Fruit fly (Drosophila melanogaster) Kc167 (cell line): ENCODE measurements around the gene bard.

Experiments
- Myc ChIP-seq: fragments of >200 bp; optimal IDR thresholded peaks from 2 replicates; lab custom pipeline; 2017; ENCODE audit warnings: missing external identifiers
- Sin3A ChIP-seq: fragments of >200 bp; optimal IDR thresholded peaks from 2 replicates; lab custom pipeline; 2018; ENCODE audit warnings: missing external identifiers
- h ChIP-seq: fragments of >200 bp; optimal IDR thresholded peaks from 3 replicates; lab custom pipeline; 2018; ENCODE audit warnings: missing external identifiers
- psq ChIP-seq: fragments of >200 bp; optimal IDR thresholded peaks from 2 replicates; lab custom pipeline; 2017; ENCODE audit warnings: missing external identifiers

DNA sequence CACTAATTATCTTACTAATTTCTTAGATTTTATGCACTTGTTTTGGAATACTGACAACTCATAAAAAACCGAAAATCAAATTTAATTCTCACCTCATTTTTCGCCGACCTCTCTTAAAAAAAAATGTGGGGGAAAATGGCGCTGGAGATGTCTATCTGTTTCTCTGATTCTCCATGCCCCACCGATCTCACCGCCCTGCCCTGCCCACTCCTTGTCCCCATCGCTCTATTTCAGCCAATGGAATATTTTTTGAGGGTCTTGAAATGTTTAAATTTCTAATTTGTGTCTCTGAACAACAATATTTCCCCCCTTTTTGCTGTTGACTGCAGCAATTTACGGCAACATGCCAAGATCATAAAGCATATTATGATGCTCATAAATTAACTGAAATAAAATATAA lies 36.7 kb downstream of the bard start:
- TF ChIP-seq psq (lab: Kevin White, UChicago) = no peak
- TF ChIP-seq Sin3A = no peak
- TF ChIP-seq Myc (lab: Kevin White, UChicago) = no peak
- TF ChIP-seq h (lab: Kevin White, UChicago) = no peak
